Fruit fly (Drosophila melanogaster) Kc167 (cell line): ENCODE measurements around the gene CG8312.

Source experiments
- Myc ChIP-seq: fragments of >200 bp; optimal IDR thresholded peaks from 2 replicates; lab custom pipeline; 2017; ENCODE audit warnings: missing external identifiers
- h ChIP-seq: fragments of >200 bp; optimal IDR thresholded peaks from 3 replicates; lab custom pipeline; 2018; ENCODE audit warnings: missing external identifiers
- insv ChIP-seq: fragments of >200 bp; optimal IDR thresholded peaks from 3 replicates; lab custom pipeline; 2018; ENCODE audit warnings: missing external identifiers
- psq ChIP-seq: fragments of >200 bp; optimal IDR thresholded peaks from 2 replicates; lab custom pipeline; 2017; ENCODE audit warnings: missing external identifiers
- ttk ChIP-seq: sonication (Bioruptor generic); optimal IDR thresholded peaks from 2 replicates; lab custom pipeline; 2017; ENCODE audit warnings: missing external identifiers

- no peak for TF ChIP-seq h (lab: Kevin White, UChicago)
- no peak for TF ChIP-seq Myc (lab: Kevin White, UChicago)
- TF ChIP-seq insv (lab: Kevin White, UChicago): no peak
- no peak for TF ChIP-seq ttk (lab: Kevin White, UChicago)
- TF ChIP-seq psq: no peak
Observed at dm6 chr3R:9593408-9594250, 2.5 kb downstream of the CG8312 start.
